Fruit fly (Drosophila melanogaster) whole organism, prepupa: ENCODE measurements around the gene CG34034.

Experiments
- Blimp-1 ChIP-seq: fragments of 200-800 bp; sonication (Bioruptor generic); optimal IDR thresholded peaks from 3 replicates; lab custom pipeline; 2017; ENCODE audit warnings: missing biosample characterization, missing genetic modification characterization, mild to moderate bottlenecking, moderate library complexity, missing genetic modification reagents
- CG10669 ChIP-seq: fragments of 200-800 bp; sonication (Bioruptor generic); optimal IDR thresholded peaks from 3 replicates; lab custom pipeline; 2018; ENCODE audit warnings: missing biosample characterization, mild to moderate bottlenecking, missing genetic modification characterization, moderate library complexity
- CG11294 ChIP-seq: fragments of 200-800 bp; sonication (Bioruptor generic); IDR thresholded peaks from 2 replicates; pipeline ENCODE4 v1.3.6; 2022; ENCODE audit warnings: missing biosample characterization, missing genetic modification characterization
- CG11762 ChIP-seq: fragments of 200-800 bp; sonication (Bioruptor generic); optimal IDR thresholded peaks from 3 replicates; lab custom pipeline; 2016; ENCODE audit warnings: missing biosample characterization, missing genetic modification characterization; ENCODE audit not compliant: insufficient read depth
- CG15336 ChIP-seq: fragments of 200-800 bp; sonication (Bioruptor generic); IDR thresholded peaks from 2 replicates; pipeline ENCODE4 v1.3.6; 2022; ENCODE audit warnings: missing biosample characterization, missing genetic modification characterization
- CG1621 ChIP-seq: fragments of 200-800 bp; sonication (Bioruptor generic); optimal IDR thresholded peaks from 3 replicates; lab custom pipeline; 2018; ENCODE audit warnings: missing biosample characterization, mild to moderate bottlenecking, missing genetic modification characterization
- CG16779 ChIP-seq: fragments of 200-800 bp; sonication (Bioruptor generic); optimal IDR thresholded peaks from 3 replicates; lab custom pipeline; 2017; ENCODE audit warnings: missing biosample characterization, mild to moderate bottlenecking, missing genetic modification characterization
- CG3032 ChIP-seq: fragments of 200-800 bp; optimal IDR thresholded peaks from 2 replicates; lab custom pipeline; 2019; ENCODE audit warnings: missing biosample characterization, mild to moderate bottlenecking, missing genetic modification characterization, moderate library complexity
- CG31627 ChIP-seq: fragments of 200-800 bp; sonication (Bioruptor generic); optimal IDR thresholded peaks from 3 replicates; lab custom pipeline; 2016; ENCODE audit warnings: missing biosample characterization, missing genetic modification characterization
- CG32006 ChIP-seq: fragments of 200-800 bp; sonication (Bioruptor generic); optimal IDR thresholded peaks from 3 replicates; lab custom pipeline; 2017; ENCODE audit warnings: missing biosample characterization, mild to moderate bottlenecking, missing genetic modification characterization
- CG3919 ChIP-seq: fragments of 200-800 bp; sonication (Bioruptor generic); optimal IDR thresholded peaks from 3 replicates; lab custom pipeline; 2016; ENCODE audit warnings: missing biosample characterization, missing genetic modification characterization
- CG4318 ChIP-seq: fragments of 200-800 bp; sonication (Bioruptor generic); optimal IDR thresholded peaks from 3 replicates; lab custom pipeline; 2017; ENCODE audit warnings: missing biosample characterization, mild to moderate bottlenecking, missing genetic modification characterization
- CG6163 ChIP-seq: fragments of 200-800 bp; sonication (Bioruptor generic); IDR thresholded peaks from 3 replicates; pipeline ENCODE4 v1.3.6; 2022; ENCODE audit warnings: missing biosample characterization, missing genetic modification characterization
- CG6792 ChIP-seq: fragments of 200-800 bp; sonication (Bioruptor generic); optimal IDR thresholded peaks from 3 replicates; lab custom pipeline; 2016; ENCODE audit warnings: missing biosample characterization, missing genetic modification characterization
- CG6808 ChIP-seq: fragments of 200-800 bp; sonication (Bioruptor generic); optimal IDR thresholded peaks from 3 replicates; lab custom pipeline; 2017; ENCODE audit warnings: missing biosample characterization, missing genetic modification characterization, mild to moderate bottlenecking, moderate library complexity, missing genetic modification reagents
- CG7368 ChIP-seq: fragments of 200-800 bp; sonication (Bioruptor generic); optimal IDR thresholded peaks from 3 replicates; lab custom pipeline; 2016; ENCODE audit warnings: missing biosample characterization, missing genetic modification characterization
- CG8119 ChIP-seq: fragments of 200-800 bp; sonication (Bioruptor generic); IDR thresholded peaks from 3 replicates; pipeline ENCODE4 v1.3.6; 2022; ENCODE audit warnings: missing biosample characterization, missing genetic modification characterization
- CG8632 ChIP-seq: fragments of 200-800 bp; sonication (Bioruptor generic); optimal IDR thresholded peaks from 3 replicates; lab custom pipeline; 2016; ENCODE audit warnings: missing biosample characterization, missing genetic modification characterization
- CG9139 ChIP-seq: fragments of 200-800 bp; sonication (Bioruptor generic); optimal IDR thresholded peaks from 3 replicates; lab custom pipeline; 2017; ENCODE audit warnings: missing biosample characterization, mild to moderate bottlenecking, missing genetic modification characterization
- Eip75B ChIP-seq: fragments of 200-800 bp; sonication (Bioruptor generic); optimal IDR thresholded peaks from 3 replicates; lab custom pipeline; 2016; ENCODE audit warnings: missing biosample characterization, missing genetic modification characterization
- Eip78C ChIP-seq: fragments of 200-800 bp; sonication (Bioruptor generic); peaks from one replicate; lab custom pipeline; 2016; ENCODE audit warnings: missing biosample characterization, missing genetic modification characterization
- Eip93F ChIP-seq: fragments of 200-800 bp; sonication (Bioruptor generic); optimal IDR thresholded peaks from 2 replicates; lab custom pipeline; 2016; ENCODE audit warnings: missing biosample characterization, mild to moderate bottlenecking, missing genetic modification characterization
- Ets21C ChIP-seq: fragments of 200-800 bp; sonication (Bioruptor generic); optimal IDR thresholded peaks from 3 replicates; lab custom pipeline; 2016; ENCODE audit warnings: missing biosample characterization, missing genetic modification characterization
- Ets96B ChIP-seq: fragments of 200-800 bp; optimal IDR thresholded peaks from 2 replicates; lab custom pipeline; 2019; ENCODE audit warnings: missing biosample characterization, mild to moderate bottlenecking, missing genetic modification characterization, moderate library complexity
- Gug ChIP-seq: fragments of 200-800 bp; sonication (Bioruptor generic); IDR thresholded peaks from 2 replicates; pipeline ENCODE4 v1.3.6; 2022; ENCODE audit warnings: missing biosample characterization, missing genetic modification characterization
- Hr39 ChIP-seq: fragments of 200-800 bp; sonication (Bioruptor generic); optimal IDR thresholded peaks from 2 replicates; lab custom pipeline; 2016; ENCODE audit warnings: missing biosample characterization, missing genetic modification characterization
- Hr4 ChIP-seq: fragments of 200-800 bp; sonication (Bioruptor generic); optimal IDR thresholded peaks from 3 replicates; lab custom pipeline; 2016; ENCODE audit warnings: missing biosample characterization, missing genetic modification characterization
- Lpt ChIP-seq: fragments of 200-800 bp; sonication (Bioruptor generic); optimal IDR thresholded peaks from 3 replicates; lab custom pipeline; 2016; ENCODE audit warnings: missing biosample characterization, missing genetic modification characterization
- OdsH ChIP-seq: fragments of 200-800 bp; sonication (Bioruptor generic); optimal IDR thresholded peaks from 3 replicates; lab custom pipeline; 2016; ENCODE audit warnings: missing biosample characterization, missing genetic modification characterization
- Smox ChIP-seq: fragments of 200-800 bp; sonication (Bioruptor generic); optimal IDR thresholded peaks from 3 replicates; lab custom pipeline; 2016; ENCODE audit warnings: missing biosample characterization, missing genetic modification characterization
- Sox14 ChIP-seq: fragments of 200-800 bp; sonication (Bioruptor generic); optimal IDR thresholded peaks from 3 replicates; lab custom pipeline; 2016; ENCODE audit warnings: missing biosample characterization, missing genetic modification characterization
- achi ChIP-seq: fragments of 200-800 bp; sonication (Bioruptor generic); optimal IDR thresholded peaks from 3 replicates; lab custom pipeline; 2016; ENCODE audit warnings: missing biosample characterization, missing genetic modification characterization
- acj6 ChIP-seq: fragments of 200-800 bp; sonication (Bioruptor generic); optimal IDR thresholded peaks from 3 replicates; lab custom pipeline; 2016; ENCODE audit warnings: missing biosample characterization, missing genetic modification characterization
- dac ChIP-seq: fragments of 200-800 bp; sonication (Bioruptor generic); optimal IDR thresholded peaks from 2 replicates; lab custom pipeline; 2017; ENCODE audit warnings: missing biosample characterization, mild to moderate bottlenecking, missing genetic modification characterization
- eg ChIP-seq: fragments of 200-800 bp; sonication (Bioruptor generic); IDR thresholded peaks from 3 replicates; pipeline ENCODE4 v1.3.6; 2022; ENCODE audit warnings: missing biosample characterization, missing genetic modification characterization
- esn ChIP-seq: fragments of 200-800 bp; sonication (Bioruptor generic); optimal IDR thresholded peaks from 2 replicates; lab custom pipeline; 2016; ENCODE audit warnings: missing biosample characterization, mild to moderate bottlenecking, missing genetic modification characterization, moderate library complexity
- fd85E ChIP-seq: fragments of 200-800 bp; sonication (Bioruptor generic); optimal IDR thresholded peaks from 3 replicates; lab custom pipeline; 2016; ENCODE audit warnings: missing biosample characterization, missing genetic modification characterization
- fkh ChIP-seq: fragments of 200-800 bp; sonication (Bioruptor generic); optimal IDR thresholded peaks from 3 replicates; lab custom pipeline; 2017; ENCODE audit warnings: missing biosample characterization, mild to moderate bottlenecking, missing genetic modification characterization, moderate library complexity
- lz ChIP-seq: fragments of 200-800 bp; sonication (Bioruptor generic); optimal IDR thresholded peaks from 3 replicates; lab custom pipeline; 2016; ENCODE audit warnings: missing biosample characterization, missing genetic modification characterization
- net ChIP-seq: fragments of 200-800 bp; sonication (Bioruptor generic); optimal IDR thresholded peaks from 3 replicates; lab custom pipeline; 2016; ENCODE audit warnings: missing biosample characterization, missing genetic modification characterization
- pdm3 ChIP-seq: fragments of 200-800 bp; sonication (Bioruptor generic); optimal IDR thresholded peaks from 3 replicates; lab custom pipeline; 2016; ENCODE audit warnings: missing biosample characterization, missing genetic modification characterization
- salr ChIP-seq, 2 experiments: fragments of 200-800 bp; sonication (Bioruptor generic); optimal IDR thresholded peaks; 3 replicates each; lab custom pipeline; 2016 to 2018; ENCODE audit warnings: missing biosample characterization in 2 of 2, missing genetic modification characterization in 2 of 2, mild to moderate bottlenecking in 1 of 2
- spab ChIP-seq: fragments of 200-800 bp; sonication (Bioruptor generic); optimal IDR thresholded peaks from 2 replicates; lab custom pipeline; 2017; ENCODE audit warnings: missing biosample characterization, mild to moderate bottlenecking, missing genetic modification characterization, missing genetic modification reagents
- ss ChIP-seq, 2 experiments: fragments of 200-800 bp; sonication (Bioruptor generic); optimal IDR thresholded peaks; 2 replicates in 1 of 2; 3 replicates in 1 of 2; lab custom pipeline; 2017 to 2018; ENCODE audit warnings: mild to moderate bottlenecking in 2 of 2, missing biosample characterization in 2 of 2, missing genetic modification characterization in 2 of 2, moderate library complexity in 1 of 2
- svp ChIP-seq: fragments of 200-800 bp; sonication (Bioruptor generic); peaks from one replicate; lab custom pipeline; 2016; ENCODE audit warnings: missing biosample characterization, missing genetic modification characterization
- topi ChIP-seq: fragments of 200-800 bp; sonication (Bioruptor generic); optimal IDR thresholded peaks from 3 replicates; lab custom pipeline; 2016; ENCODE audit warnings: missing biosample characterization, missing genetic modification characterization

The CG34034 gene

dm6 chr3R:21730955-21731354 is 8.0 kb downstream of the CG34034 start:
- TF ChIP-seq fkh = no peak
- TF ChIP-seq spab = no peak
- TF ChIP-seq Eip75B (GFP tag; lab: Kevin White, UChicago) = no peak
- TF ChIP-seq Smox (GFP tag; lab: Kevin White, UChicago) = no peak
- no peak for TF ChIP-seq lz (GFP tag; lab: Kevin White, UChicago)
- TF ChIP-seq CG6792 (GFP tag; lab: Kevin White, UChicago) = no peak
- TF ChIP-seq, all 60 proteins: peak for 0

DNA sequence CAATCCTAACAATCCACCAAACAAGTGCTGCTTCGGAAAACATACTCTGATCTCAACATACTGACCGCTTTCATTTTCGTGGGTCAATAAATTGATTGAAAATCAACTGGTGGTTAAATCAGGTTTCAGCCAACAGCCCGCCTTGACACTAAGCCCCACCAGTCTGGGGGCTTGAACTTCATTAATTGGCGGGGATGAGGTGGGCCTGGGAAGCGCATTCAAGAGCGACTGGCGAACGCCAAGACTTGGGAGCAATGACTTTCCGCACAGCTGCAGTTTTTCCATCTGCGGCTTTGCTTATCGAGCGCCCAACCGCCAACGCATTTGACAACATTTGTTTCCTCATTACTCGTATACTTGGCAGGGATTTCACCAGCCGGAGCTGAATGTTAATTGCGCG is 12.3 kb downstream of the CG34034 start:
- TF ChIP-seq CG3032 (tag; lab: Kevin White, UChicago) (no peak), Eip75B (GFP tag; lab: Kevin White, UChicago) (no peak), pdm3 (no peak), CG4318 (GFP tag; lab: Kevin White, UChicago) (no peak), CG6792 (GFP tag; lab: Kevin White, UChicago) (no peak), CG10669 (GFP tag; lab: Kevin White, UChicago) (no peak), CG6808 (GFP tag; lab: Kevin White, UChicago) (no peak), Hr4 (GFP tag; lab: Kevin White, UChicago) (no peak), eg (GFP tag; lab: Robert Waterston, UW) (no peak), Eip93F (GFP tag; lab: Kevin White, UChicago) (no peak), CG7368 (no peak), CG16779 (tag; lab: Kevin White, UChicago) (no peak), Ets21C (GFP tag; lab: Kevin White, UChicago) (no peak), CG1621 (tag; lab: Kevin White, UChicago) (no peak)

dm6 chr3R:21722457-21722856 is 16.5 kb downstream of the CG34034 start:
- no peak for TF ChIP-seq Lpt (GFP tag; lab: Kevin White, UChicago)
- TF ChIP-seq CG15336 (GFP tag; lab: Robert Waterston, UW) = no peak
- no peak for TF ChIP-seq esn (GFP tag; lab: Kevin White, UChicago)
- TF ChIP-seq achi (GFP tag; lab: Kevin White, UChicago) = peak; percentile 3
- TF ChIP-seq CG3919 (GFP tag; lab: Kevin White, UChicago) = no peak
- no peak for TF ChIP-seq Ets96B (tag; lab: Kevin White, UChicago)
- no peak for TF ChIP-seq Gug (GFP tag; lab: Robert Waterston, UW)
- no peak for TF ChIP-seq Ets21C (GFP tag; lab: Kevin White, UChicago)
- TF ChIP-seq fkh = no peak
- no peak for TF ChIP-seq Blimp-1
- TF ChIP-seq CG11294 (GFP tag; lab: Robert Waterston, UW) = no peak
- TF ChIP-seq lz (GFP tag; lab: Kevin White, UChicago) = no peak
- TF ChIP-seq Hr4 (GFP tag; lab: Kevin White, UChicago) = peak; percentile 14
- TF ChIP-seq ss (GFP tag; optimal IDR thresholded peaks at IDR 0.05; lab: Kevin White, UChicago) = peak in 1 of 2 experiments; percentile 0
- peak; percentile 5 for TF ChIP-seq dac (GFP tag; lab: Kevin White, UChicago)
- TF ChIP-seq fd85E (GFP tag; lab: Kevin White, UChicago) = no peak
- TF ChIP-seq CG31627 (GFP tag; lab: Kevin White, UChicago) = no peak
- no peak for TF ChIP-seq svp (GFP tag; lab: Kevin White, UChicago)
- TF ChIP-seq topi (GFP tag; lab: Kevin White, UChicago) = no peak
- TF ChIP-seq Hr39 (GFP tag; lab: Kevin White, UChicago) = no peak
- peak; percentile 24 for TF ChIP-seq CG3032 (tag; lab: Kevin White, UChicago)
- TF ChIP-seq CG8632 (GFP tag; lab: Kevin White, UChicago) = no peak
- no peak for TF ChIP-seq CG8119 (GFP tag; lab: Robert Waterston, UW)
- TF ChIP-seq Eip78C = peak; percentile 70
- peak; percentile 21 for TF ChIP-seq CG1621 (tag; lab: Kevin White, UChicago)
- no peak for TF ChIP-seq Eip75B (GFP tag; lab: Kevin White, UChicago)
- TF ChIP-seq CG6163 (GFP tag; lab: Robert Waterston, UW) = no peak
- no peak for TF ChIP-seq OdsH (GFP tag; lab: Kevin White, UChicago)
- no peak for TF ChIP-seq CG7368
- TF ChIP-seq CG4318 (GFP tag; lab: Kevin White, UChicago) = peak; percentile 7
- peak in 1 of 2 experiments; percentile 1 for TF ChIP-seq salr (GFP tag; optimal IDR thresholded peaks at IDR 0.05; lab: Kevin White, UChicago)
- TF ChIP-seq eg (GFP tag; lab: Robert Waterston, UW) = no peak
- TF ChIP-seq net (GFP tag; lab: Kevin White, UChicago) = no peak
- TF ChIP-seq acj6 (GFP tag; lab: Kevin White, UChicago) = no peak
- no peak for TF ChIP-seq Sox14 (GFP tag; lab: Kevin White, UChicago)
- TF ChIP-seq CG9139 (GFP tag; lab: Kevin White, UChicago) = no peak
- TF ChIP-seq CG6792 (GFP tag; lab: Kevin White, UChicago) = no peak
- TF ChIP-seq CG11762 (GFP tag; lab: Kevin White, UChicago) = no peak
- no peak for TF ChIP-seq Eip93F (GFP tag; lab: Kevin White, UChicago)
- TF ChIP-seq Smox (GFP tag; lab: Kevin White, UChicago) = no peak
- peak; percentile 51 for TF ChIP-seq CG32006
